Fruit fly (Drosophila melanogaster) whole organism, prepupa: ENCODE results near the gene ec.

Source experiments
- Blimp-1 ChIP-seq: fragments of 200-800 bp; sonication (Bioruptor generic); optimal IDR thresholded peaks from 3 replicates; lab custom pipeline; 2017; ENCODE audit warnings: missing biosample characterization, missing genetic modification characterization, mild to moderate bottlenecking, moderate library complexity, missing genetic modification reagents
- CG10631 ChIP-seq: fragments of 200-800 bp; sonication (Bioruptor generic); optimal IDR thresholded peaks from 2 replicates; lab custom pipeline; 2016; ENCODE audit warnings: missing biosample characterization, missing genetic modification characterization
- CG10669 ChIP-seq: fragments of 200-800 bp; sonication (Bioruptor generic); optimal IDR thresholded peaks from 3 replicates; lab custom pipeline; 2018; ENCODE audit warnings: missing biosample characterization, mild to moderate bottlenecking, missing genetic modification characterization, moderate library complexity
- CG11294 ChIP-seq: fragments of 200-800 bp; sonication (Bioruptor generic); IDR thresholded peaks from 2 replicates; pipeline ENCODE4 v1.3.6; 2022; ENCODE audit warnings: missing biosample characterization, missing genetic modification characterization
- CG11762 ChIP-seq: fragments of 200-800 bp; sonication (Bioruptor generic); optimal IDR thresholded peaks from 3 replicates; lab custom pipeline; 2016; ENCODE audit warnings: missing biosample characterization, missing genetic modification characterization; ENCODE audit not compliant: insufficient read depth
- CG11902 ChIP-seq: fragments of 200-800 bp; sonication (Bioruptor generic); optimal IDR thresholded peaks from 3 replicates; lab custom pipeline; 2016; ENCODE audit warnings: missing biosample characterization, missing genetic modification characterization
- CG15336 ChIP-seq: fragments of 200-800 bp; sonication (Bioruptor generic); IDR thresholded peaks from 2 replicates; pipeline ENCODE4 v1.3.6; 2022; ENCODE audit warnings: missing biosample characterization, missing genetic modification characterization
- CG1621 ChIP-seq: fragments of 200-800 bp; sonication (Bioruptor generic); optimal IDR thresholded peaks from 3 replicates; lab custom pipeline; 2018; ENCODE audit warnings: missing biosample characterization, mild to moderate bottlenecking, missing genetic modification characterization
- CG16779 ChIP-seq: fragments of 200-800 bp; sonication (Bioruptor generic); optimal IDR thresholded peaks from 3 replicates; lab custom pipeline; 2017; ENCODE audit warnings: missing biosample characterization, mild to moderate bottlenecking, missing genetic modification characterization
- CG3032 ChIP-seq: fragments of 200-800 bp; optimal IDR thresholded peaks from 2 replicates; lab custom pipeline; 2019; ENCODE audit warnings: missing biosample characterization, mild to moderate bottlenecking, missing genetic modification characterization, moderate library complexity
- CG31627 ChIP-seq: fragments of 200-800 bp; sonication (Bioruptor generic); optimal IDR thresholded peaks from 3 replicates; lab custom pipeline; 2016; ENCODE audit warnings: missing biosample characterization, missing genetic modification characterization
- CG32006 ChIP-seq: fragments of 200-800 bp; sonication (Bioruptor generic); optimal IDR thresholded peaks from 3 replicates; lab custom pipeline; 2017; ENCODE audit warnings: missing biosample characterization, mild to moderate bottlenecking, missing genetic modification characterization
- CG34406 ChIP-seq: fragments of 200-800 bp; sonication (Bioruptor generic); optimal IDR thresholded peaks from 3 replicates; lab custom pipeline; 2016; ENCODE audit warnings: missing biosample characterization, missing genetic modification characterization
- CG4318 ChIP-seq: fragments of 200-800 bp; sonication (Bioruptor generic); optimal IDR thresholded peaks from 3 replicates; lab custom pipeline; 2017; ENCODE audit warnings: missing biosample characterization, mild to moderate bottlenecking, missing genetic modification characterization
- CG6276 ChIP-seq: fragments of 200-800 bp; sonication (Bioruptor generic); optimal IDR thresholded peaks from 2 replicates; lab custom pipeline; 2017; ENCODE audit warnings: missing biosample characterization, mild to moderate bottlenecking, missing genetic modification characterization
- CG6792 ChIP-seq: fragments of 200-800 bp; sonication (Bioruptor generic); optimal IDR thresholded peaks from 3 replicates; lab custom pipeline; 2016; ENCODE audit warnings: missing biosample characterization, missing genetic modification characterization
- CG6854 ChIP-seq: fragments of 200-800 bp; sonication (Bioruptor generic); optimal IDR thresholded peaks from 2 replicates; lab custom pipeline; 2017; ENCODE audit warnings: missing biosample characterization, mild to moderate bottlenecking, missing genetic modification characterization
- CG7368 ChIP-seq: fragments of 200-800 bp; sonication (Bioruptor generic); optimal IDR thresholded peaks from 3 replicates; lab custom pipeline; 2016; ENCODE audit warnings: missing biosample characterization, missing genetic modification characterization
- CG8119 ChIP-seq: fragments of 200-800 bp; sonication (Bioruptor generic); IDR thresholded peaks from 3 replicates; pipeline ENCODE4 v1.3.6; 2022; ENCODE audit warnings: missing biosample characterization, missing genetic modification characterization
- CG8319 ChIP-seq: fragments of 200-800 bp; sonication (Bioruptor generic); optimal IDR thresholded peaks from 3 replicates; lab custom pipeline; 2016; ENCODE audit warnings: missing biosample characterization, missing genetic modification characterization
- CG8632 ChIP-seq: fragments of 200-800 bp; sonication (Bioruptor generic); optimal IDR thresholded peaks from 3 replicates; lab custom pipeline; 2016; ENCODE audit warnings: missing biosample characterization, missing genetic modification characterization
- CG9139 ChIP-seq: fragments of 200-800 bp; sonication (Bioruptor generic); optimal IDR thresholded peaks from 3 replicates; lab custom pipeline; 2017; ENCODE audit warnings: missing biosample characterization, mild to moderate bottlenecking, missing genetic modification characterization
- Eip75B ChIP-seq: fragments of 200-800 bp; sonication (Bioruptor generic); optimal IDR thresholded peaks from 3 replicates; lab custom pipeline; 2016; ENCODE audit warnings: missing biosample characterization, missing genetic modification characterization
- Eip78C ChIP-seq: fragments of 200-800 bp; sonication (Bioruptor generic); peaks from one replicate; lab custom pipeline; 2016; ENCODE audit warnings: missing biosample characterization, missing genetic modification characterization
- Eip93F ChIP-seq: fragments of 200-800 bp; sonication (Bioruptor generic); optimal IDR thresholded peaks from 2 replicates; lab custom pipeline; 2016; ENCODE audit warnings: missing biosample characterization, mild to moderate bottlenecking, missing genetic modification characterization
- Ets21C ChIP-seq: fragments of 200-800 bp; sonication (Bioruptor generic); optimal IDR thresholded peaks from 3 replicates; lab custom pipeline; 2016; ENCODE audit warnings: missing biosample characterization, missing genetic modification characterization
- Gug ChIP-seq: fragments of 200-800 bp; sonication (Bioruptor generic); IDR thresholded peaks from 2 replicates; pipeline ENCODE4 v1.3.6; 2022; ENCODE audit warnings: missing biosample characterization, missing genetic modification characterization
- Hr38 ChIP-seq: sonication (Bioruptor generic); optimal IDR thresholded peaks from 2 replicates; lab custom pipeline; 2016; ENCODE audit warnings: missing biosample characterization, missing genetic modification characterization
- Hr39 ChIP-seq: fragments of 200-800 bp; sonication (Bioruptor generic); optimal IDR thresholded peaks from 2 replicates; lab custom pipeline; 2016; ENCODE audit warnings: missing biosample characterization, missing genetic modification characterization
- Hr4 ChIP-seq: fragments of 200-800 bp; sonication (Bioruptor generic); optimal IDR thresholded peaks from 3 replicates; lab custom pipeline; 2016; ENCODE audit warnings: missing biosample characterization, missing genetic modification characterization
- Lpt ChIP-seq: fragments of 200-800 bp; sonication (Bioruptor generic); optimal IDR thresholded peaks from 3 replicates; lab custom pipeline; 2016; ENCODE audit warnings: missing biosample characterization, missing genetic modification characterization
- Smox ChIP-seq: fragments of 200-800 bp; sonication (Bioruptor generic); optimal IDR thresholded peaks from 3 replicates; lab custom pipeline; 2016; ENCODE audit warnings: missing biosample characterization, missing genetic modification characterization
- Sox14 ChIP-seq: fragments of 200-800 bp; sonication (Bioruptor generic); optimal IDR thresholded peaks from 3 replicates; lab custom pipeline; 2016; ENCODE audit warnings: missing biosample characterization, missing genetic modification characterization
- Sox15 ChIP-seq: fragments of 200-800 bp; sonication (Bioruptor generic); optimal IDR thresholded peaks from 3 replicates; lab custom pipeline; 2016; ENCODE audit warnings: missing biosample characterization, missing genetic modification characterization
- dac ChIP-seq: fragments of 200-800 bp; sonication (Bioruptor generic); optimal IDR thresholded peaks from 2 replicates; lab custom pipeline; 2017; ENCODE audit warnings: missing biosample characterization, mild to moderate bottlenecking, missing genetic modification characterization
- eg ChIP-seq: fragments of 200-800 bp; sonication (Bioruptor generic); IDR thresholded peaks from 3 replicates; pipeline ENCODE4 v1.3.6; 2022; ENCODE audit warnings: missing biosample characterization, missing genetic modification characterization
- esn ChIP-seq: fragments of 200-800 bp; sonication (Bioruptor generic); optimal IDR thresholded peaks from 2 replicates; lab custom pipeline; 2016; ENCODE audit warnings: missing biosample characterization, mild to moderate bottlenecking, missing genetic modification characterization, moderate library complexity
- fd59A ChIP-seq: fragments of 200-800 bp; sonication (Bioruptor generic); optimal IDR thresholded peaks from 2 replicates; lab custom pipeline; 2017; ENCODE audit warnings: missing biosample characterization, mild to moderate bottlenecking, missing genetic modification characterization, missing genetic modification reagents
- fd85E ChIP-seq: fragments of 200-800 bp; sonication (Bioruptor generic); optimal IDR thresholded peaks from 3 replicates; lab custom pipeline; 2016; ENCODE audit warnings: missing biosample characterization, missing genetic modification characterization
- fkh ChIP-seq: fragments of 200-800 bp; sonication (Bioruptor generic); optimal IDR thresholded peaks from 3 replicates; lab custom pipeline; 2017; ENCODE audit warnings: missing biosample characterization, mild to moderate bottlenecking, missing genetic modification characterization, moderate library complexity
- lz ChIP-seq: fragments of 200-800 bp; sonication (Bioruptor generic); optimal IDR thresholded peaks from 3 replicates; lab custom pipeline; 2016; ENCODE audit warnings: missing biosample characterization, missing genetic modification characterization
- salr ChIP-seq, 2 experiments: fragments of 200-800 bp; sonication (Bioruptor generic); optimal IDR thresholded peaks; 3 replicates each; lab custom pipeline; 2016 to 2018; ENCODE audit warnings: missing biosample characterization in 2 of 2, missing genetic modification characterization in 2 of 2, mild to moderate bottlenecking in 1 of 2
- ss ChIP-seq, 2 experiments: fragments of 200-800 bp; sonication (Bioruptor generic); optimal IDR thresholded peaks; 2 replicates in 1 of 2; 3 replicates in 1 of 2; lab custom pipeline; 2017 to 2018; ENCODE audit warnings: mild to moderate bottlenecking in 2 of 2, missing biosample characterization in 2 of 2, missing genetic modification characterization in 2 of 2, moderate library complexity in 1 of 2
- topi ChIP-seq: fragments of 200-800 bp; sonication (Bioruptor generic); optimal IDR thresholded peaks from 3 replicates; lab custom pipeline; 2016; ENCODE audit warnings: missing biosample characterization, missing genetic modification characterization
- vri ChIP-seq: fragments of 200-800 bp; sonication (Bioruptor generic); optimal IDR thresholded peaks from 3 replicates; lab custom pipeline; 2016; ENCODE audit warnings: missing biosample characterization, mild to moderate bottlenecking, missing genetic modification characterization

The ec gene

dm6 chrX:3835764-3836342 lies 24.4 kb downstream of the ec start:
- no peak for TF ChIP-seq CG1621 (tag; lab: Kevin White, UChicago)
- no peak for TF ChIP-seq lz (GFP tag; lab: Kevin White, UChicago)
- TF ChIP-seq Sox15 (GFP tag; lab: Kevin White, UChicago) = no peak
- TF ChIP-seq CG11294 (GFP tag; lab: Robert Waterston, UW) = no peak
- peak; percentile 25; the same call in 1 of the 3 replicates for TF ChIP-seq eg (GFP tag; lab: Robert Waterston, UW)
- TF ChIP-seq salr (GFP tag; optimal IDR thresholded peaks at IDR 0.05; lab: Kevin White, UChicago) = no peak
- TF ChIP-seq Eip78C (GFP tag; lab: Kevin White, UChicago) = peak; percentile 38

- TF ChIP-seq Gug (no peak), CG11762 (GFP tag; lab: Kevin White, UChicago) (no peak), CG1621 (tag; lab: Kevin White, UChicago) (no peak), Ets21C (GFP tag; lab: Kevin White, UChicago) (no peak), ss (GFP tag; optimal IDR thresholded peaks at IDR 0.05; lab: Kevin White, UChicago) (no peak), CG34406 (GFP tag; lab: Kevin White, UChicago) (no peak), CG3032 (tag; lab: Kevin White, UChicago) (no peak), Blimp-1 (GFP tag; lab: Kevin White, UChicago) (no peak), eg (GFP tag; lab: Robert Waterston, UW) (0 out of 3 replicates have a peak, but pooled peaks have one; percentile 17), esn (GFP tag; lab: Kevin White, UChicago) (no peak), Sox14 (GFP tag; lab: Kevin White, UChicago) (no peak), CG15336 (GFP tag; lab: Robert Waterston, UW) (0 out of 2 replicates have a peak, but pooled peaks have one; percentile 38), Eip78C (GFP tag; lab: Kevin White, UChicago) (peak; percentile 37), vri (GFP tag; lab: Kevin White, UChicago) (no peak), Smox (GFP tag; lab: Kevin White, UChicago) (no peak), fkh (GFP tag; lab: Kevin White, UChicago) (no peak), topi (no peak), Lpt (no peak), Hr4 (GFP tag; lab: Kevin White, UChicago) (peak; percentile 5), Hr39 (no peak), Eip93F (GFP tag; lab: Kevin White, UChicago) (no peak), CG4318 (GFP tag; lab: Kevin White, UChicago) (no peak), CG32006 (GFP tag; lab: Kevin White, UChicago) (peak; percentile 17)
Observed at dm6 chrX:3837628-3838027, 26.1 kb downstream of the ec start.

dm6 chrX:3838648-3839047 lies 27.1 kb downstream of the ec start:
- TF ChIP-seq CG10669 (GFP tag; lab: Kevin White, UChicago) = peak; percentile 24
- TF ChIP-seq Lpt = peak; percentile 64
- TF ChIP-seq CG6792 = peak; percentile 48
- no peak for TF ChIP-seq CG11902 (GFP tag; lab: Kevin White, UChicago)
- TF ChIP-seq Eip78C (GFP tag; lab: Kevin White, UChicago) = peak; percentile 85
- no peak for TF ChIP-seq fd85E (GFP tag; lab: Kevin White, UChicago)
- TF ChIP-seq Hr39 = peak; percentile 39
- no peak for TF ChIP-seq CG6854 (GFP tag; lab: Kevin White, UChicago)
- TF ChIP-seq CG9139 (GFP tag; lab: Kevin White, UChicago) = no peak
- peak; percentile 51 for TF ChIP-seq fkh (GFP tag; lab: Kevin White, UChicago)
- TF ChIP-seq Blimp-1 (GFP tag; lab: Kevin White, UChicago) = no peak
- TF ChIP-seq CG10631 (GFP tag; lab: Kevin White, UChicago) = peak; percentile 53
- TF ChIP-seq CG3032 (tag; lab: Kevin White, UChicago) = peak; percentile 31
- TF ChIP-seq fd59A (GFP tag; lab: Kevin White, UChicago) = peak; percentile 28
- TF ChIP-seq Hr38 = no peak
- TF ChIP-seq dac = peak; percentile 52
- TF ChIP-seq CG34406 (GFP tag; lab: Kevin White, UChicago) = peak; percentile 30
- TF ChIP-seq CG4318 (GFP tag; lab: Kevin White, UChicago) = peak; percentile 63
- TF ChIP-seq Eip75B (GFP tag; lab: Kevin White, UChicago) = no peak
- no peak for TF ChIP-seq Sox15 (GFP tag; lab: Kevin White, UChicago)
- TF ChIP-seq CG8319 = no peak
- peak; percentile 18 for TF ChIP-seq CG31627 (GFP tag; lab: Kevin White, UChicago)
- TF ChIP-seq salr (GFP tag; optimal IDR thresholded peaks at IDR 0.05; lab: Kevin White, UChicago) = peak; percentile 7 to 51
- no peak for TF ChIP-seq CG16779 (tag; lab: Kevin White, UChicago)
- no peak for TF ChIP-seq Eip93F (GFP tag; lab: Kevin White, UChicago)
- peak; percentile 16 to 24 for TF ChIP-seq ss (GFP tag; optimal IDR thresholded peaks at IDR 0.05; lab: Kevin White, UChicago)
- TF ChIP-seq CG11762 (GFP tag; lab: Kevin White, UChicago) = peak; percentile 38
- peak; percentile 50 for TF ChIP-seq Sox14 (GFP tag; lab: Kevin White, UChicago)
- peak; percentile 36 for TF ChIP-seq CG8632 (GFP tag; lab: Kevin White, UChicago)
- peak; percentile 38 for TF ChIP-seq CG7368 (GFP tag; lab: Kevin White, UChicago)
- TF ChIP-seq CG6276 (GFP tag; lab: Kevin White, UChicago) = peak; percentile 81
- peak; percentile 76 for TF ChIP-seq CG8119 (GFP tag; lab: Robert Waterston, UW)
